Worm (Caenorhabditis elegans) whole organism, mixed stage, embryonic: ENCODE measurements around the gene cnp-3.
A peak's percentile ranks its signal among the peaks of the same experiment; 100 is the strongest.

ENCODE experiments used
- M03D4.4 ChIP-seq: sonication (generic microtip); optimal IDR thresholded peaks from 2 replicates; lab custom pipeline; 2017; ENCODE audit warnings: mild to moderate bottlenecking, missing genetic modification characterization, missing compliant biosample characterization
- bed-3 ChIP-seq: fragments of 200-800 bp; sonication (Bioruptor generic); optimal IDR thresholded peaks from 3 replicates; lab custom pipeline; 2018; ENCODE audit warnings: mild to moderate bottlenecking, missing genetic modification characterization, moderate library complexity, missing compliant biosample characterization
- blmp-1 ChIP-seq: fragments of 150-350 bp; optimal IDR thresholded peaks from 2 replicates; lab custom pipeline; 2014; ENCODE audit warnings: missing biosample characterization, missing genetic modification characterization
- ceh-39 ChIP-seq: fragments of 150-350 bp; optimal IDR thresholded peaks from 2 replicates; lab custom pipeline; 2014; ENCODE audit warnings: missing biosample characterization, missing genetic modification characterization
- ceh-43 ChIP-seq: fragments of 200-800 bp; sonication (Bioruptor generic); optimal IDR thresholded peaks from 2 replicates; lab custom pipeline; 2018; ENCODE audit warnings: mild to moderate bottlenecking, missing genetic modification characterization, moderate library complexity, missing compliant biosample characterization
- ceh-83 ChIP-seq: fragments of 200-800 bp; sonication (Bioruptor generic); optimal IDR thresholded peaks from 2 replicates; lab custom pipeline; 2018; ENCODE audit warnings: mild to moderate bottlenecking, missing genetic modification characterization, missing compliant biosample characterization
- ces-1 ChIP-seq: fragments of 150-350 bp; optimal IDR thresholded peaks from 2 replicates; lab custom pipeline; 2014; ENCODE audit warnings: missing biosample characterization, missing genetic modification reagents, missing genetic modification characterization
- cnd-1 ChIP-seq: fragments of 200-800 bp; sonication (Bioruptor generic); optimal IDR thresholded peaks from 2 replicates; lab custom pipeline; 2018; ENCODE audit warnings: mild to moderate bottlenecking, missing genetic modification characterization, missing compliant biosample characterization
- elt-3 ChIP-seq: fragments of 150-350 bp; optimal IDR thresholded peaks from 2 replicates; lab custom pipeline; 2014; ENCODE audit warnings: missing biosample characterization, missing genetic modification characterization
- flh-1 ChIP-seq: fragments of 200-800 bp; sonication (Bioruptor generic); optimal IDR thresholded peaks from 2 replicates; lab custom pipeline; 2018; ENCODE audit warnings: mild to moderate bottlenecking, missing genetic modification characterization, moderate library complexity, missing compliant biosample characterization
- ham-2 ChIP-seq: fragments of 200-800 bp; sonication (Bioruptor generic); optimal IDR thresholded peaks from 2 replicates; lab custom pipeline; 2018; ENCODE audit warnings: mild to moderate bottlenecking, missing genetic modification characterization, missing compliant biosample characterization
- hlh-1 ChIP-seq: fragments of 150-350 bp; optimal IDR thresholded peaks from 2 replicates; lab custom pipeline; 2014; ENCODE audit warnings: missing biosample characterization, missing genetic modification reagents, missing genetic modification characterization
- lin-13 ChIP-seq: fragments of 150-350 bp; optimal IDR thresholded peaks from 2 replicates; lab custom pipeline; 2014; ENCODE audit warnings: missing biosample characterization, missing genetic modification characterization
- lin-32 ChIP-seq: fragments of 200-800 bp; sonication (Bioruptor generic); optimal IDR thresholded peaks from 2 replicates; lab custom pipeline; 2018; ENCODE audit warnings: mild to moderate bottlenecking, missing genetic modification characterization, missing compliant biosample characterization
- lsy-2 ChIP-seq: fragments of 150-350 bp; optimal IDR thresholded peaks from 2 replicates; lab custom pipeline; 2014; ENCODE audit warnings: missing biosample characterization, missing genetic modification characterization
- mep-1 ChIP-seq: fragments of 150-350 bp; optimal IDR thresholded peaks from 2 replicates; lab custom pipeline; 2017; ENCODE audit warnings: missing biosample characterization, missing genetic modification reagents, missing genetic modification characterization, inconsistent platforms
- mls-2 ChIP-seq: sonication (generic microtip); optimal IDR thresholded peaks from 2 replicates; lab custom pipeline; 2016; ENCODE audit warnings: mild to moderate bottlenecking, missing genetic modification characterization, moderate library complexity, missing compliant biosample characterization
- nhr-12 ChIP-seq: fragments of 150-350 bp; optimal IDR thresholded peaks from 2 replicates; lab custom pipeline; 2014; ENCODE audit warnings: missing biosample characterization, missing genetic modification characterization
- nhr-2 ChIP-seq: fragments of 150-350 bp; optimal IDR thresholded peaks from 2 replicates; lab custom pipeline; 2014; ENCODE audit warnings: missing biosample characterization, missing genetic modification characterization
- nhr-28 ChIP-seq: fragments of 150-350 bp; optimal IDR thresholded peaks from 2 replicates; lab custom pipeline; 2014; ENCODE audit warnings: missing biosample characterization, missing genetic modification characterization
- nhr-76 ChIP-seq: sonication (generic microtip); optimal IDR thresholded peaks from 2 replicates; lab custom pipeline; 2017; ENCODE audit warnings: missing biosample characterization, missing genetic modification characterization
- sem-2 ChIP-seq: fragments of 200-800 bp; sonication (Bioruptor generic); optimal IDR thresholded peaks from 2 replicates; lab custom pipeline; 2018; ENCODE audit warnings: mild to moderate bottlenecking, missing genetic modification characterization, missing compliant biosample characterization
- snpc-4 ChIP-seq: fragments of 150-350 bp; optimal IDR thresholded peaks from 2 replicates; lab custom pipeline; 2014; ENCODE audit warnings: missing biosample characterization, missing genetic modification characterization
- sptf-1 ChIP-seq: sonication (generic microtip); optimal IDR thresholded peaks from 2 replicates; lab custom pipeline; 2017; ENCODE audit warnings: mild to moderate bottlenecking, missing genetic modification characterization, moderate library complexity, missing compliant biosample characterization
- unc-120 ChIP-seq: sonication (generic microtip); optimal IDR thresholded peaks from 2 replicates; lab custom pipeline; 2017; ENCODE audit warnings: missing genetic modification characterization, missing compliant biosample characterization; ENCODE audit not compliant: poor library complexity, severe bottlenecking
- unc-39 ChIP-seq: fragments of 150-350 bp; optimal IDR thresholded peaks from 2 replicates; lab custom pipeline; 2014; ENCODE audit warnings: missing biosample characterization, missing genetic modification characterization
- unc-62 ChIP-seq: fragments of 150-350 bp; optimal IDR thresholded peaks from 2 replicates; lab custom pipeline; 2014; ENCODE audit warnings: missing biosample characterization, missing genetic modification reagents, missing genetic modification characterization
- zip-8 ChIP-seq: fragments of 150-350 bp; optimal IDR thresholded peaks from 2 replicates; lab custom pipeline; 2014; ENCODE audit warnings: missing biosample characterization, missing genetic modification characterization
- ztf-11 ChIP-seq: fragments of 150-350 bp; optimal IDR thresholded peaks from 2 replicates; lab custom pipeline; 2014; ENCODE audit warnings: missing biosample characterization, missing genetic modification characterization

cnp-3 gene

DNA sequence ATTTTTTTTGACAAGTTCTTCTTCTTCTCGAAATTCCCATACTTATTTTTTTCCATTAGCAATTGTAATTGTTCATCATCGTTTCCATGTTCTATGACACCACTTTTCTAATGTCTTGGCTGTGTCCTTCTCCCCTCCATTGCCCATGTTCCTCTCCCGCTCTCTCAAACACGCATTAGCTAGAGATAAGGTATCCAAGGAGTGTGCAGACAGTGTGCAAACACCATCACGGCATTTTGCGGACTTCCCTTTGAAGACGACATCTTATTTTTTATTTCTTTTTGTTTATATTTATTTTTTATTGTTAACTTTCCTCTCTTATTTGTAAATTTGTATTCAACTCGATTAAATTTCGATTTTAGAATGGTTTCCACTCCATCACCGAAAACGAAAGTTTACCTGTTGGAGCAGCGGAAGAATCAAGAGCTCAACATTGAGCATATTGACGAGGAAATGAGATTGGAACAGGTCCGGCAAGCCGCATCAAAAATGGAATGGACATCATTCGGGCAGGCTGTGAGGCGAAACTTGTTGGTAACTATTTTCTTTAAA is 13.3 kb upstream of the cnp-3 start, which contains the start of gene mdt-1.2 (continued):
- TF ChIP-seq snpc-4 (tag; lab: Kevin White, UChicago): no peak
- TF ChIP-seq cnd-1 (tag; lab: Kevin White, UChicago): peak; percentile 1
- no peak for TF ChIP-seq ztf-11 (tag; lab: Kevin White, UChicago)
- peak; percentile 91 for TF ChIP-seq unc-120 (tag; lab: Kevin White, UChicago)
- peak; percentile 60 for TF ChIP-seq ceh-39 (tag; lab: Kevin White, UChicago)

DNA sequence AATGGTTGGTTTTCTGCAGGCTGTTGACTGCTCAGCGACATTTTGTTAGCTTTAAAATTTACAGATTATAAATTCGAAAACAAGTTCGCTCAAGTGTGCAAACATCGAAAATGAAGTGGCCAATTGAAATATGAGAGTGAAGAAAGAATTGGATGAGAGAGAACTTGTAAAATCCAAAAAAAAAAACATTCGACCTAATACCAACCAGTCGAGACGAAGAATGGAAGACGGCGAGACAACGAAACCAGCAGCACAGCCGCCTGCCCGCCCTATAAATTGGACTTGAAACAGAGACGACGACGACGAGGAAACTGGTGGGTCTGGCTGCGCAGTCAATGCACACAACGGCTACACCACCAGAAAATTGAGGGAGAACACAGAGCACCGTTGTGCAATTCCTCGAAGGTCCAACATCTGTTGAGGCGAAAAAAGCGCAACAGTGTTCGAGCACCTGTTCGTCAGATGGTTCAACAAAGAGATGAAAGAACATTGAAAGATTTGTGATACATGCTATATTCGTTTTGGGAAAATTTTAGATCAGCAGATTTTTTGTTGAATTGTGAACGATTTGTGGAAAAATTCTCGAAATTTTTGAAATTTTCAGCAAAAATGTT is 12.1 kb upstream of the cnp-3 start, which contains the start of gene T23C6.4:
TSS of gene T23C6.4 (minus strand) at position 51 of the 614 bp plus-strand sequence.
- TF ChIP-seq sem-2 (GFP tag; lab: Kevin White, UChicago): no peak
- no peak for TF ChIP-seq ztf-11 (tag; lab: Kevin White, UChicago)
- TF ChIP-seq hlh-1 (tag; lab: Kevin White, UChicago): peak; percentile 88
- peak; percentile 64 for TF ChIP-seq cnd-1 (tag; lab: Kevin White, UChicago)
- peak; percentile 89 for TF ChIP-seq lin-32 (GFP tag; lab: Kevin White, UChicago)
- TF ChIP-seq ces-1 (GFP tag; lab: Kevin White, UChicago): no peak
- no peak for TF ChIP-seq lsy-2
- no peak for TF ChIP-seq unc-120 (tag; lab: Kevin White, UChicago)
- TF ChIP-seq elt-3 (tag; lab: Kevin White, UChicago): no peak

DNA sequence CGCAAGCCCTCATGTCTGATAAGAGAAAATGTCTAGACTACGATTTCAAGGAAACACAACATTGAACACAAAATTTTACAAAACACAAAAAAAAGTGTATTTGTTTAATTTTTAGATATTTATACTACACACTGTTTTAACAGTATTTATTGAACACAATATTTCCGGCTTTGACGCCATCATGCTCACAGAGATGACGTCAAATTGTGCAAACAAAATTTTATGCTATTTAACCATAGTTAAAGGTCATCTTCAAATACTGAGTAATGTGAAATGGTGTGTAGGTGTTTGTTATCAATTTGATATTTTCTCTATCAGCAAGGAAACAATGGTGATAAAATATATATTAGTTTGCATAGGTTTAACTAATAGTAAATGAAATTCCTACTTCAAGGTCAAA is 8.6 kb upstream of the cnp-3 start:
- TF ChIP-seq cnd-1 (tag; lab: Kevin White, UChicago) (no peak), flh-1 (GFP tag; lab: Kevin White, UChicago) (no peak), nhr-12 (tag; lab: Kevin White, UChicago) (no peak), unc-120 (tag; lab: Kevin White, UChicago) (no peak), zip-8 (tag; lab: Kevin White, UChicago) (no peak), ztf-11 (tag; lab: Kevin White, UChicago) (no peak), nhr-28 (tag; lab: Kevin White, UChicago) (no peak), ham-2 (GFP tag; lab: Kevin White, UChicago) (no peak), mls-2 (no peak), hlh-1 (tag; lab: Kevin White, UChicago) (no peak), elt-3 (tag; lab: Kevin White, UChicago) (no peak), ces-1 (GFP tag; lab: Kevin White, UChicago) (no peak), mep-1 (no peak), M03D4.4 (tag; lab: Kevin White, UChicago) (no peak), unc-39 (tag; lab: Kevin White, UChicago) (no peak), ceh-83 (no peak), unc-62 (GFP tag; lab: Kevin White, UChicago) (no peak), ceh-43 (GFP tag; lab: Kevin White, UChicago) (no peak), lsy-2 (no peak)
- TF ChIP-seq, all 35 proteins: peak for 0

DNA sequence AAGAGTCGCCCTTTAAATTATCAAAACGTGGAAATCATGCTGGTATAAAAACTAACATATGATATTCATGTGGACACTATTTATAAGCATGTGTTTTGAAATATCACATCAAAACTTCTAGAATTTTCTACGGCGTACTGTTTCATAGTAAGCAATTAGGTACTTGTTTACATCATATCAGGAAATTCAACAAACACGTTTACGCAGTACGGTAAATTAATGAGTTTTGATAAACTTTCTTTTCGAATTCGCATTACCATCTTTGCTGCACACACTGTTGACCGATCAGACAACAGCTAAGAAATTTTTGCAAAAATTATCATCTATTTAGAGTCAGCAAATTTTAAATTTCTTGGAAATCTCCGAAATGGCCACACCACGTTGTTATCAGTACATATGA is 2.5 kb upstream of the cnp-3 start:
- TF ChIP-seq bed-3 (GFP tag; lab: Kevin White, UChicago): no peak
- no peak for TF ChIP-seq mep-1
- no peak for TF ChIP-seq mls-2
- TF ChIP-seq sptf-1 (tag; lab: Kevin White, UChicago): no peak
- no peak for TF ChIP-seq elt-3 (tag; lab: Kevin White, UChicago)
- no peak for TF ChIP-seq ces-1 (GFP tag; lab: Kevin White, UChicago)
- no peak for TF ChIP-seq lin-13 (tag; lab: Kevin White, UChicago)
- no peak for TF ChIP-seq sem-2 (GFP tag; lab: Kevin White, UChicago)
- TF ChIP-seq M03D4.4 (tag; lab: Kevin White, UChicago): no peak
- no peak for TF ChIP-seq cnd-1 (tag; lab: Kevin White, UChicago)
- TF ChIP-seq ceh-39 (tag; lab: Kevin White, UChicago): no peak
- no peak for TF ChIP-seq flh-1 (GFP tag; lab: Kevin White, UChicago)
- no peak for TF ChIP-seq nhr-12 (tag; lab: Kevin White, UChicago)
- no peak for TF ChIP-seq lsy-2
- TF ChIP-seq blmp-1 (tag; lab: Kevin White, UChicago): no peak
- no peak for TF ChIP-seq snpc-4 (tag; lab: Kevin White, UChicago)
- no peak for TF ChIP-seq lin-32 (GFP tag; lab: Kevin White, UChicago)

DNA sequence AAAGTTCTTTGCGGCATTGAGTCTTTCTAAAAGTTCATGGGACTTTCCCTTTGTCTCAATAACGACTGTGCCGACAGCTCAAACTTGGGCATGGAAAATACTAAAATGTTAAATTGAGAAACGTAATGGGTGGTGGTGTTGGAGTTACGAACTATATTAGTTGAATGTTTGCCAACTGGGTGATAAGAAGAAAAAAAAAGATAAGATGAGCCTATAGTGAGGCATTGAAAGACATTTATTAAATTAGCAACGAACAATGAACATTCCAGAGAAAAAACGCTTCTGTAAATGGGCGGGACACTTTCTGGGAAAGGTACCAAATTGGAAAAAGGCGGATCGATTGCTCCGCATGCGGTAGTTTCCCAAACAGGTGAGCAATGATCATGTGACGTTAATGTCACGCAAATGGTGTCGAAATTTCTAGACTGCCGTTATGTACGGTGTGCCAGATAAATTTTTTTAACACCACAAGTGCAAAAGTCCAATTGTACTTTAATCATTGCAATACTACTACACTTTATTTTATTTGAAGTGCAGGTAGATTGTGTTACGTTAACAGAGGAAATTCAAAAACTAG is 1.4 kb upstream of the cnp-3 start:
- no peak for TF ChIP-seq mep-1
- no peak for TF ChIP-seq ceh-39 (tag; lab: Kevin White, UChicago)
- TF ChIP-seq nhr-12 (tag; lab: Kevin White, UChicago): no peak
- no peak for TF ChIP-seq ham-2 (GFP tag; lab: Kevin White, UChicago)
- TF ChIP-seq nhr-2 (tag; lab: Kevin White, UChicago): no peak
- TF ChIP-seq nhr-76 (tag; lab: Kevin White, UChicago): no peak
- TF ChIP-seq lin-32 (GFP tag; lab: Kevin White, UChicago): no peak
- no peak for TF ChIP-seq ztf-11 (tag; lab: Kevin White, UChicago)
- no peak for TF ChIP-seq blmp-1 (tag; lab: Kevin White, UChicago)
- TF ChIP-seq, all 35 proteins: peak for 0
